Fruit fly (Drosophila melanogaster): ENCODE data around the gene Cyp6d5.

The Cyp6d5 gene

DNA sequence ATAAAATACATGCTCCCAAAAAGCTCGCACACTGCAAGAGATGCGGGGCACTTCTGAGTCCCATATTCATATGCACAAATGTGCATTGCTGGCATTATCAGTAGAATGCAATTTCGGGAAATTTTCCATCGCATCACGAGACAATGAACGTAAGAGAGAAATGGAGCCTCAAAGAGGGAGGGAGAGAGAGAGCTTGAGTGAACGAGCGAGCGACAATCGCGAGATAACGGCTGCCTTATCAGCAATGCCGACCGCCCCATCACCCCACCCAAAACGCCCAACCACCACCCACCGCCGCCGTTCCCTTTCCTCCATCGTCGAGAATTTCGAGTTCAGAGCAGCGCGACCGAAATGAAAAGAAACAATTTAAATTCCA lies 26.9 kb downstream of the Cyp6d5 start:
- TF ChIP-seq Awh (GFP tag; IDR thresholded peaks at IDR 0.05) = peak; percentile 28; the same call in 1 of the 2 replicates
- TF ChIP-seq GATAe (GFP tag; conservative IDR thresholded peaks at IDR 0.05) = peak; percentile 94
- no peak for TF ChIP-seq esg (GFP tag; conservative IDR thresholded peaks at IDR 0.05)
- peak; percentile 69 for TF ChIP-seq grn (GFP tag; optimal IDR thresholded peaks at IDR 0.05)
- TF ChIP-seq CG10321 (GFP tag; IDR thresholded peaks at IDR 0.05) = no peak
- no peak for TF ChIP-seq jumu (GFP tag; optimal IDR thresholded peaks at IDR 0.05)
- TF ChIP-seq ftz-f1 (GFP tag; optimal IDR thresholded peaks at IDR 0.05) = no peak
- 0 out of 2 replicates have a peak, but pooled peaks have one; percentile 20 for TF ChIP-seq CG42726 (GFP tag; IDR thresholded peaks at IDR 0.05; ENCODE audit: partially characterized antibody)
- TF ChIP-seq cg (GFP tag; optimal IDR thresholded peaks at IDR 0.05) = peak; percentile 21
- TF ChIP-seq unc-4 (GFP tag; IDR thresholded peaks at IDR 0.05; ENCODE audit: partially characterized antibody) = 0 out of 2 replicates have a peak, but pooled peaks have one; percentile 24
- peak; percentile 33; the same call in 1 of the 2 replicates for TF ChIP-seq Drgx (GFP tag; IDR thresholded peaks at IDR 0.05)
- TF ChIP-seq E2f2 (GFP tag; IDR thresholded peaks at IDR 0.05) = 0 out of 2 replicates have a peak, but pooled peaks have one; percentile 2
- peak; percentile 6; the same call in 1 of the 3 replicates for TF ChIP-seq CG34422 (GFP tag; IDR thresholded peaks at IDR 0.05)
- no peak for TF ChIP-seq CG10431 (GFP tag; optimal IDR thresholded peaks at IDR 0.05)
- peak; percentile 78; the same call in 3 of the 4 replicates for TF ChIP-seq chinmo (GFP tag; IDR thresholded peaks at IDR 0.05; ENCODE audit: partially characterized antibody)
- TF ChIP-seq abd-A (tag; optimal IDR thresholded peaks at IDR 0.05) = peak; percentile 74
- TF ChIP-seq sd (tag; optimal IDR thresholded peaks at IDR 0.05) = peak; percentile 92
- TF ChIP-seq klu (GFP tag; IDR thresholded peaks at IDR 0.05) = no peak
- no peak for TF ChIP-seq tll (GFP tag; optimal IDR thresholded peaks at IDR 0.05)
- peak; percentile 54 for TF ChIP-seq CG3163 (GFP tag; optimal IDR thresholded peaks at IDR 0.05)
- 0 out of 3 replicates have a peak, but pooled peaks have one; percentile 48 for TF ChIP-seq CG2199 (GFP tag; IDR thresholded peaks at IDR 0.05)
- TF ChIP-seq CG33557 (GFP tag; optimal IDR thresholded peaks at IDR 0.05) = no peak
- peak; percentile 58; the same call in 1 of the 2 replicates for TF ChIP-seq NFAT (GFP tag; IDR thresholded peaks at IDR 0.05)
- TF ChIP-seq Adf1 (GFP tag; IDR thresholded peaks at IDR 0.05) = peak; percentile 52
- TF ChIP-seq CG10543 (GFP tag; optimal IDR thresholded peaks at IDR 0.05) = peak; percentile 73
- peak; percentile 32 for TF ChIP-seq CG34376 (GFP tag; optimal IDR thresholded peaks at IDR 0.05)
- no peak for TF ChIP-seq CG8089 (GFP tag; optimal IDR thresholded peaks at IDR 0.05)
- no peak for TF ChIP-seq dati (GFP tag; IDR thresholded peaks at IDR 0.05)
- TF ChIP-seq Trl (optimal IDR thresholded peaks at IDR 0.05) = peak; percentile 53
- no peak for TF ChIP-seq Trl (GFP tag; optimal IDR thresholded peaks at IDR 0.05)
- peak; percentile 76; the same call in 2 of the 3 replicates for TF ChIP-seq z (GFP tag; IDR thresholded peaks at IDR 0.05)
- no peak for TF ChIP-seq slbo (GFP tag; IDR thresholded peaks at IDR 0.05)
- no peak for TF ChIP-seq CG12236 (GFP tag; optimal IDR thresholded peaks at IDR 0.05)
- peak; percentile 66 for TF ChIP-seq CG12769 (tag; optimal IDR thresholded peaks at IDR 0.05)
- peak; percentile 55 for TF ChIP-seq mirr (GFP tag; optimal IDR thresholded peaks at IDR 0.05)
- no peak for TF ChIP-seq Six4 (GFP tag; optimal IDR thresholded peaks at IDR 0.05)
- TF ChIP-seq ci (GFP tag; IDR thresholded peaks at IDR 0.05) = peak; percentile 29; the same call in 1 of the 3 replicates
- no peak for TF ChIP-seq chm (GFP tag; IDR thresholded peaks at IDR 0.05)
- TF ChIP-seq CG13287 (GFP tag; IDR thresholded peaks at IDR 0.05; ENCODE audit: partially characterized antibody) = peak; percentile 25; the same call in 1 of the 2 replicates
- TF ChIP-seq NK7.1 (GFP tag; optimal IDR thresholded peaks at IDR 0.05) = no peak
- TF ChIP-seq CG7357 (GFP tag; IDR thresholded peaks at IDR 0.05) = no peak
- peak; percentile 43; the same call in 1 of the 2 replicates for TF ChIP-seq vvl (GFP tag; IDR thresholded peaks at IDR 0.05)
- TF ChIP-seq CG8290 (GFP tag; optimal IDR thresholded peaks at IDR 0.05) = no peak
- peak in 1 of 2 experiments; percentile 56 for TF ChIP-seq CG8290 (tag; optimal IDR thresholded peaks at IDR 0.05)
- 0 out of 2 replicates have a peak, but pooled peaks have one; percentile 11 for TF ChIP-seq CG16779 (GFP tag; IDR thresholded peaks at IDR 0.05)
- TF ChIP-seq CG17359 (tag; optimal IDR thresholded peaks at IDR 0.05) = no peak
- 0 out of 2 replicates have a peak, but pooled peaks have one; percentile 35 for TF ChIP-seq rib (GFP tag; IDR thresholded peaks at IDR 0.05)
- peak; percentile 83 for TF ChIP-seq cwo (GFP tag; optimal IDR thresholded peaks at IDR 0.05)
- TF ChIP-seq crol (GFP tag; IDR thresholded peaks at IDR 0.05) = peak; percentile 99
- no peak for TF ChIP-seq ewg (GFP tag; optimal IDR thresholded peaks at IDR 0.05)
- TF ChIP-seq Optix (GFP tag; IDR thresholded peaks at IDR 0.05) = no peak

Data from whole organism, embryonic.